Worm (Caenorhabditis elegans): ENCODE measurements around the gene cutl-18.
A peak's percentile ranks its signal among the peaks of the same experiment; 100 is the strongest.

cutl-18 gene

ce11 chrV:11314025-11314880 lies 2.4 kb downstream of the cutl-18 start (continued):
- TF ChIP-seq ceh-9 (tag; optimal IDR thresholded peaks at IDR 0.05) (no peak), ceh-28 (tag; optimal IDR thresholded peaks at IDR 0.05) (no peak), fkh-10 (GFP tag; optimal IDR thresholded peaks at IDR 0.05) (no peak), pqm-1 (tag; optimal IDR thresholded peaks at IDR 0.05) (peak; percentile 39)

- TF ChIP-seq ztf-4 (tag; optimal IDR thresholded peaks at IDR 0.05) (no peak), daf-12 (tag; optimal IDR thresholded peaks at IDR 0.05) (no peak), ama-1 (optimal IDR thresholded peaks at IDR 0.05) (no peak)
Observed at ce11 chrV:11312904-11313303, 3.8 kb downstream of the cutl-18 start.

- TF ChIP-seq pqm-1 (tag; optimal IDR thresholded peaks at IDR 0.05) (peak; percentile 36), elt-2 (tag; optimal IDR thresholded peaks at IDR 0.05) (peak; percentile 97), elt-3 (tag; optimal IDR thresholded peaks at IDR 0.05) (peak in 1 of 3 experiments; percentile 67), ama-1 (optimal IDR thresholded peaks at IDR 0.05) (no peak), nhr-11 (tag; optimal IDR thresholded peaks at IDR 0.05) (no peak)
Observed at ce11 chrV:11311013-11311472, 5.7 kb downstream of the cutl-18 start, which contains the start of gene T03F7.7. Gene T03F7.7 (plus strand): TSS chrV:11311422.

- TF ChIP-seq fkh-10 (GFP tag; optimal IDR thresholded peaks at IDR 0.05) (no peak), lin-39 (tag; optimal IDR thresholded peaks at IDR 0.05) (peak; percentile 51), elt-2 (tag; optimal IDR thresholded peaks at IDR 0.05) (no peak), nfya-1 (tag; optimal IDR thresholded peaks at IDR 0.05; ENCODE audit: insufficient read depth) (peak; percentile 51)
Observed at ce11 chrV:11308915-11309314, 7.8 kb downstream of the cutl-18 start.

- TF ChIP-seq elt-1 (tag; optimal IDR thresholded peaks at IDR 0.05) (no peak), nhr-43 (tag; optimal IDR thresholded peaks at IDR 0.05; ENCODE audit: poor library complexity, severe bottlenecking) (no peak), hmg-11 (tag; optimal IDR thresholded peaks at IDR 0.05) (no peak), ceh-82 (tag; optimal IDR thresholded peaks at IDR 0.05) (no peak), egl-5 (tag; optimal IDR thresholded peaks at IDR 0.05) (no peak), lsy-12 (tag; optimal IDR thresholded peaks at IDR 0.05) (no peak), nhr-76 (tag; optimal IDR thresholded peaks at IDR 0.05) (no peak), nhr-77 (tag; optimal IDR thresholded peaks at IDR 0.05) (no peak), nhr-28 (tag; optimal IDR thresholded peaks at IDR 0.05) (no peak), R02D3.7 (tag; optimal IDR thresholded peaks at IDR 0.05) (no peak), nfya-1 (tag; optimal IDR thresholded peaks at IDR 0.05; ENCODE audit: insufficient read depth) (no peak), mdl-1 (tag; optimal IDR thresholded peaks at IDR 0.05) (no peak), egl-27 (tag; optimal IDR thresholded peaks at IDR 0.05) (no peak), ceh-28 (tag; optimal IDR thresholded peaks at IDR 0.05) (no peak), lin-15B (tag; optimal IDR thresholded peaks at IDR 0.05) (no peak), ZK546.5 (tag; optimal IDR thresholded peaks at IDR 0.05) (no peak)
Observed at ce11 chrV:11308346-11308745, 8.4 kb downstream of the cutl-18 start, which contains the start of gene snf-11. Gene snf-11 (minus strand): TSS chrV:11308446.

- TF ChIP-seq nfya-1 (tag; optimal IDR thresholded peaks at IDR 0.05; ENCODE audit: insufficient read depth), result peak; percentile 33
- no peak for TF ChIP-seq zag-1 (tag; optimal IDR thresholded peaks at IDR 0.05)
Observed at ce11 chrV:11307781-11308180, 8.9 kb downstream of the cutl-18 start.

ce11 chrV:11304879-11305278 lies 11.8 kb downstream of the cutl-18 start, which contains the start of gene srh-45:
Gene srh-45 (minus strand): TSS chrV:11304979.
- TF ChIP-seq pqm-1 (tag; optimal IDR thresholded peaks at IDR 0.05), result no peak
- TF ChIP-seq nhr-12 (tag; optimal IDR thresholded peaks at IDR 0.05), result no peak
- TF ChIP-seq nhr-28 (tag; optimal IDR thresholded peaks at IDR 0.05), result no peak
- TF ChIP-seq R02D3.7 (tag; optimal IDR thresholded peaks at IDR 0.05), result no peak
- no peak for TF ChIP-seq fkh-2 (tag; optimal IDR thresholded peaks at IDR 0.05)
- no peak for TF ChIP-seq egl-5 (tag; optimal IDR thresholded peaks at IDR 0.05)
- no peak for TF ChIP-seq ztf-4 (tag; optimal IDR thresholded peaks at IDR 0.05)
- no peak for TF ChIP-seq ceh-16 (tag; optimal IDR thresholded peaks at IDR 0.05)
